Worm (Caenorhabditis elegans) whole organism, midembryonic: Measurements from ENCODE around the gene lido-7.

Source experiments
- T22C8.4 ChIP-seq: fragments of 200-800 bp; sonication (Bioruptor generic); IDR thresholded peaks from 2 replicates; pipeline ENCODE4 v1.3.6; 2022; ENCODE audit warnings: missing genetic modification characterization, missing compliant biosample characterization
- cog-1 ChIP-seq: sonication (generic microtip); optimal IDR thresholded peaks from 2 replicates; lab custom pipeline; 2016; ENCODE audit warnings: missing genetic modification characterization, missing compliant biosample characterization
- klf-2 ChIP-seq: fragments of 200-800 bp; sonication (Bioruptor generic); conservative IDR thresholded peaks from 2 replicates; pipeline ENCODE4 v1.3.6; 2022; ENCODE audit warnings: missing genetic modification reagents, missing genetic modification characterization, missing compliant biosample characterization
- med-1 ChIP-seq: sonication (generic microtip); optimal IDR thresholded peaks from 2 replicates; lab custom pipeline; 2017; ENCODE audit warnings: missing genetic modification characterization, mild to moderate bottlenecking, missing compliant biosample characterization, antibody characterized with exemption, missing genetic modification reagents; ENCODE audit not compliant: insufficient read depth
- ref-1 ChIP-seq: fragments of 200-800 bp; sonication (Bioruptor generic); conservative IDR thresholded peaks from 2 replicates; pipeline ENCODE4 v1.3.6; 2022; ENCODE audit warnings: missing genetic modification reagents, missing genetic modification characterization, missing compliant biosample characterization

DNA sequence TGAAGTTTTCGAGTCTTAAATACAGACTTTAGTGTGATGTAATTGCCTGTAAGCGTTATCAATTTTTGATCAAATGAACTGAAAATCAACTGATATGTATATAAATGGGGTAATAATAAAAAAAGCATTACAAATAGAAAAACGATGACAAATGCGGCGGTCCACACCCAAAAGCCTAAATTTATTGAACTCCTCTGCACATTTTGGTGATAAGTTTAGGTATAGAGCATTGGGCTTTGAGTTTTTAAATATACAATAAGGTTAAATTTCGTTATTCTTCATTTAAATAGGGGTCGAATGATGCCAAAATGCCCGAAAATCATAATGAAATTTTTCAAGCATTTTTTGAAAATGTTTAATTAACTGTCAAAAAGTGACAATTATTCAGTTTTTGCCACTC lies 31.7 kb downstream of the lido-7 start, which contains the start of gene clec-3:
- TF ChIP-seq cog-1 (tag; lab: Kevin White, UChicago) (no peak), klf-2 (GFP tag; lab: Robert Waterston, UW) (no peak), med-1 (GFP tag; lab: Kevin White, UChicago) (no peak), ref-1 (GFP tag; lab: Robert Waterston, UW) (no peak), T22C8.4 (GFP tag; lab: Robert Waterston, UW) (no peak)
